Worm (Caenorhabditis elegans) whole organism, dauer: ENCODE data around the gene C45B11.5.

Experiments used
- unc-62 ChIP-seq: sonication (generic microtip); optimal IDR thresholded peaks from 2 replicates; lab custom pipeline; 2017; ENCODE audit warnings: missing biosample characterization, missing genetic modification reagents, missing genetic modification characterization

Gene C45B11.5

DNA sequence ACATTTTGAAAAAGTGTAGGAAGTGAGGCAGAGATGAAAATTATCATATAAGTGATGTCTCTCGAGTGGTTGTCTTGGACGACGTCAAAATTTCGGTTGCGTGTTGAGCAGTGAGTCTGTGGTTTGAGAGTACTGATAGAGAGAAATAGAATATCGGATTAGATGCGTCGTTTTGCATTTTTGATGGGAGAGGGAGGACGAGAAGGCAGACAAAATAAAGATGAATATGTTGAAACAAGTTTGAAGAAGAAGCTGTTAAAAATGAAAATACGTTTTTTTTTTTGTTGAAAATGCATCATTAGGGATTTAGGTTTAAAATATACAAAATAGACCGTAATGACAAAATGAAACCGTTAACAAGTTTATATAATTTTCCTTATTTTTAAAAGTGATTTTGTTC lies 21.5 kb downstream of the C45B11.5 start, which contains the start of gene T04C12.9:
TSS of gene T04C12.9 (minus strand) at position 101 of the 400 bp plus-strand sequence.
- TF ChIP-seq unc-62 (GFP tag; lab: Kevin White, UChicago), result no peak

DNA sequence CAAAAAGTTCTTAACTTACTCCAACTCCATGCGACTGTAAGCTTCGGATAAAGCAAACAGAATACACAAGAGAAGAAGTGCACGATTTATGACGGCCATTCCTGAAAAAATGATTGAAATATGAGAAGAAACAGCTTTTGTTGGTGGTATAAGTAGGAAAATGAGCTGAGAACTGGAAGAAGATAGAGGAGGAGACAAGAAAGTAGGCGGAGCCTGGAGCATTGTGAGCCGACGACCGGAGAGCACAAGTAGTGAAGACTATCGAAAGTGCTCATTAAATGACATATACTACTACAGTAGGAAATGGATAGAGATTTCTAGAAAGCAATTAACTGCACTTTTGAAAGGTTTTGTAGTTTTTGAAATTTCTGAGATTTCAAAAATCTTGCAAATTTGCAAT lies 23.9 kb downstream of the C45B11.5 start, which contains the start of gene nlp-80:
TSS of gene nlp-80 (minus strand) at position 101 of the 400 bp plus-strand sequence.
- no peak for TF ChIP-seq unc-62 (GFP tag; lab: Kevin White, UChicago)

DNA sequence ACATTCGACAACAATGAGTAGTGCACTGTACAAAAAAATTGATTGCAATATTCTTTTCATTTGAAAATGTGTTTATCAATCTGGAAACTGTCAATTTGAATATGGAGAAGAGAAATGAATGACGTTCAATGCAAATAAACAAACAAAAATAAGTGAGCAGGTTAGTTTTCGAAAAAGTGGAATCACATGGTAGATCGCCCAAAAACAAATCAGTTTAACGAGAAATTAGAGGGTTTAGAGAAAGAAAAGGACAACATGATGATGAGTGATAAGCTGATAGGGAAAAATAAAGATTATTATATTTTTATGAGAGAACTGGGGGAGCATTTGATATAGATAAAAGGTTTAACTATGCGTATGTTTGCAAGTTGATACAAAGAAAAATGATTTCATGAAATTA lies 27.7 kb downstream of the C45B11.5 start, which contains the start of gene T04C12.8:
TSS of gene T04C12.8 (minus strand) at position 82 of the 400 bp plus-strand sequence.
- no peak for TF ChIP-seq unc-62 (GFP tag; lab: Kevin White, UChicago)

DNA sequence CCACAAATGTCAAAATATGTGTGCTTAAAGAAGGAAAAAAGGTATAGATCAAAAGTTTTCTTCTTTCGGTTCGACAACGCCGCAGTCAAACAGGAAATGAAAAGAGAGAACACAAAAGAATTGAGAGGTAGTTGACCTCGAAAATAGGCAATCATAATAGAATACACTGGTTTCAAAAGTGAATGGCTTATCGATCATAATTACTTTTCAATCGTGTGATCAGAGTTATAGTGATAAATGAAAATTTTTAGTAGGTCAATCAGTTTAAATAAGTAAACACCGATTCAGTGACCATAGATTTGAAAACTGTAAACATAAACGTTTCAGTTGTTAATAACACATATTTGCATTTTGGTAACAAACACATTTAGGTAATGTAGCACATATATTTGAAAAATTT lies 28.8 kb downstream of the C45B11.5 start:
- no peak for TF ChIP-seq unc-62 (GFP tag; lab: Kevin White, UChicago)

DNA sequence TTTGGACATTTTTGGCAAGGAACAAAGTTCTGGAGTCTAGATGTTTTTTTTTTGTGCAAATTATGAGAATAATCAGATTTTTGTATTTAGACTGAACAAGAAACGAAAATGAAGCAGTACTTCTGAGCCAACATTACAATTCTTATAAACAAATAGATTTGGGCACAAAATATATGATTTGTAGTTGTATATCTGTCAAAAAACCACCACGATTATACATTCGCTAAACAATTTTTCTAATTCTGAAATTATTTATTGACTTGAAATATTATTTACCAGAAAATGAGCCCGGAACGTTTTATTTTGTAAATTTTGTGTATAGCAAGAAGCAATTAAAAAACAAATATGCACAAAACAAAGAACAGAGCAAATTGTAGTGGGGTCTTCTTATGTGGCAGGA lies 29.9 kb downstream of the C45B11.5 start:
- TF ChIP-seq unc-62 (GFP tag; lab: Kevin White, UChicago), result no peak

DNA sequence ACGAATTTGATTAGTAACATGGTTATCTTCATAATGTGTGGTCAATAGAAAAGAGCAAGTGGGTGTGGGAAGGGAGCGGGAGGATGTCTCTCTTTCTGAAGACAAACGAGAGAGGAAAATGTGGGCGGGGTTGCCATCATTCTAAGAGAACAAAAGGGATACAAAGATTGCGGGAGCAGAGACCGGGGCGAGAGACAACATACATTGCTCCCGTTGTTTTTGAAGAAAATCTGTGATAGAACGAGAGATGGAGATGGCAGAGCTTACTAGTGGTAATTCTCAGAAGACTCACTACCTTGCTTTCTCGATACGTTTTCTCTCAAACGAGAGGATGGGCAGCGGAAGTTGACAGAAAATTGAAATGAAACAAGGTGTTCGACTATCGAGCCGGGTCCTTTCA lies 31.8 kb downstream of the C45B11.5 start:
- no peak for TF ChIP-seq unc-62 (GFP tag; lab: Kevin White, UChicago)

DNA sequence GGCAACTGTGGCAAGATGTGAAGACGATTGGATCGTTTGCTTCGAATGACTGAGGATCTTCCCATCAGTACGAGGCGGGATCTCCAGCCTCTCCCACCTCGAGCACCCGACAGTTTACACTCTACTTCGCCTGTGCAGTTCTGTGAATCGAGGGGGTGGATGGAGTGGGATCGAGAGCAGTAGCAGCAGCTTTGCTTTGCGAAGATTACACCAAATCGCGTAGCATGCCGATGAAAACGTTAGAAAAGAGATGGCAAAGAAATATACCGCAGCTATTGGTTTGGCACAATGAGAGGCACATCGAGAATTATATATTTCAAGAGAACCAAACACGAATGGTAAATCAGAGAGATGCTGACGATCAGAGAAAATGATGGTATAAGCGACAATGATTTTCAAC lies 32.8 kb downstream of the C45B11.5 start, which contains the start of gene act-3:
TSS of gene act-3 (minus strand) at position 51 of the 400 bp plus-strand sequence.
- no peak for TF ChIP-seq unc-62 (GFP tag; lab: Kevin White, UChicago)

DNA sequence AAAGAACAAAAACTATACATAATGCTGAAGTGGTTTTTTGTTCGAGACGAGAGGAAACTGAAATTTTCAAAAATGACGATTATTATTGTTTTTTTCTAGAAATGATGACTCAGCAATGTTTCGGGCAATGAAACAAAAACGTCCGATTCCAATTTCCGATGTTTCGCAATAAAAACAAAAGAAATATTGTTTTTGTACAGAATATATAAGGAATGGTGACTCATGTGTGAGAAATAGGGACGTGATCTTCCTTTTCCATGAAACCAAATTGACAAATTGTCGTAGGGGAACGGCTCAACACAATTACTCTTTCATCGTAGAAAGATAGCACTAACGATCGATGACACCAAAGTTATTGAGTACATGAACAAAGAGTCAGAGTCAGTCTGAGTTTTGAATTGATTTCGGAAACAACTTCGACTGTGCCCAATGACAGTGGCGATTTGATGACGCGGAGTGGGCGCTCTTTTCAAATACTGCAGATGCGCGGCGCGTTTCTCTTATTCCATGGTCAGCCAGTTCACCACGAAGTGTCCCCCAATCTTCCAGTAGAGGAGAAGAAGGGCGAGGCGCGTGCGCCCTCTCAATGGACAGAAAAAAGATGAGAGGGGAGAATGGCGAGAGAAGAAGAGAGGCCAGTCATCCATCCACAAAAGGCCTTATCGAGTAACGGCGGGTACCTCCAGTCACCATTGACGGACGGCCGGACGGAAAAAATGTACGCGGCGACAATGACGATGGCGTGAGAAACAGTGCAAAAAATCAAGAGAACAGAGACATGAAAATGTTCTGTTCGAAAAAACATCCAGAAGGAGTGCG lies 33.8 kb downstream of the C45B11.5 start:
- no peak for TF ChIP-seq unc-62 (GFP tag; lab: Kevin White, UChicago)

DNA sequence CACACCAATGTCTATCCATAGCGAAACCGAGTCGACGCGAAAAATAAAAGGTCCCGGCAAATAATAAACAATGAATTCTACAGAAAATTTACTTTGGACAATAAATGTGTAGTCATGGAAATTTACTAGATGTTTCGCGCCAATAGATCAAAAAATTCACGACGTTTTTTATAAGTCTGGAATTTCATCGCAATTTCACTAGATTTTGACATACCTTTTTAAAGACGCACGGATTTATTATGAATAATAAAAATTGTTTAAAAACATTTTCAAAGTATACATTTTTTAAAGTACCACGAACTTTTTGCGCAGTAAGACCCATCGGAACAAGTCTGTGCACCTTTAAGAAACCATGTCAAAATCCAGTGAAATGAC lies 34.4 kb downstream of the C45B11.5 start:
- TF ChIP-seq unc-62 (GFP tag; lab: Kevin White, UChicago), result no peak

DNA sequence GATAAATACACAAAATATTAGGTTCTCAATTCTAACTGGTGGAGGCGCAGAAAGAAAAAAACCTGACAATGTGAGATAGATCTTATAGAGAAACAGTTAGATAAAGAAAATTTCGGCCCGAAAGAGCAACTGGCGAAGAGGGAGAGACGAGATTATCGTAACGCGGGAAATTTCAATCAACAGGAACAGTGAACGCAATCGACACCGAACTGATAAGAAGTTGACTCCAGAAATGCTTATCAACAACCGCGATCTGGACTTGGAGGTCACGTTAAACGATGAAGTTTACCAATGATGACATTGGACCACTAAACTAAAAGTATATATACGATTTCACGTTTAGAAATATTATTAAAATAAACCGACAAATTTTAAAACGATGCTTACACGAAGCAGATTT lies 34.8 kb downstream of the C45B11.5 start:
- no peak for TF ChIP-seq unc-62 (GFP tag; lab: Kevin White, UChicago)

DNA sequence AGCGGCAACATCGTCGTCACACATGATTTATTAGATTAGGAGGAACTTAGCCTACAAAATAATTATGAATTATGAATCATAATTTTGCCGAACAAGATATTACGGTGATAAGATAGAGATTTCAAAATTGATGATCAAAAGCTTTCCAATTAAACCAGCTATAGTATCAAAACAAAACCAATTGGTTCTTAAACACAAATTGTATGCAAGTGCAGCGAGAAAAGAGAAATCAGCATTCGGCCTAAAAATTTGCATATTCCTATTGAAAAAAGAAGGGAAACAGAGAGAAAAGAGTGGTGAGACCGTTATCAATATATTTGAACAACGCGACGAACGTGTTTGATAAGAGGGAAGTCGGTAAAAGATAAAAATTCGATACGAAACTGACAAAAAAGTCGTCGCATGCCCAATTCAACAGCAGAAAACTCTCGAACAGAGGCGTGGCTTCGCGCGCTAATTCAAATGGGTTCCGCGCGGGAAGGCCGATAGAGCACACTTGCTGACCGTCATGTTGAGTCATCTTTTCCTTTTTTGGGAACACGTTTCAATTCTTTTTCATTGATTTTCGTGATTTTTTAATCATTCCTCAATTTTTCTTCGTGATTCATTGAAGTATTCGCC lies 36.6 kb downstream of the C45B11.5 start, which contains the start of gene act-2:
TSS of gene act-2 (minus strand) at position 51 of the 621 bp plus-strand sequence.
- TF ChIP-seq unc-62 (GFP tag; lab: Kevin White, UChicago), result no peak

DNA sequence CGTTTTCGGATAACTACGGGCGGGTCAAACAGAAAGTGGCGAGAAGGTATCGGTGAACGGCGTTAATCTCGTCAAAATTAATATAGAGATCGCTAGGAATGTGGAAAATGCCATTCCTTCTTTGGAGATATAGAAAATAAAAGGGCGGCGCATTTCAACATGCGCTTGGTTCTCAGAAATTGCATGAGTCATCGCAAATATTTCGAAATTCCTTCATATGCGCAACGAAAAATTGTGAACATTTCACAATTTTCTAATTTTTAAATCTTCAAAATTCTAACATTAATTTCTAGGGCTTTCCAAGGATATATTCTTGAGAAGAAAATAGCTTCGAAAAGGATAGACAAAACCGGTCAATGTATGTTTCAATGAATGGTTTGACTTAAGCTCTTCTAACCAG lies 37.3 kb downstream of the C45B11.5 start:
- TF ChIP-seq unc-62 (GFP tag; lab: Kevin White, UChicago), result no peak

DNA sequence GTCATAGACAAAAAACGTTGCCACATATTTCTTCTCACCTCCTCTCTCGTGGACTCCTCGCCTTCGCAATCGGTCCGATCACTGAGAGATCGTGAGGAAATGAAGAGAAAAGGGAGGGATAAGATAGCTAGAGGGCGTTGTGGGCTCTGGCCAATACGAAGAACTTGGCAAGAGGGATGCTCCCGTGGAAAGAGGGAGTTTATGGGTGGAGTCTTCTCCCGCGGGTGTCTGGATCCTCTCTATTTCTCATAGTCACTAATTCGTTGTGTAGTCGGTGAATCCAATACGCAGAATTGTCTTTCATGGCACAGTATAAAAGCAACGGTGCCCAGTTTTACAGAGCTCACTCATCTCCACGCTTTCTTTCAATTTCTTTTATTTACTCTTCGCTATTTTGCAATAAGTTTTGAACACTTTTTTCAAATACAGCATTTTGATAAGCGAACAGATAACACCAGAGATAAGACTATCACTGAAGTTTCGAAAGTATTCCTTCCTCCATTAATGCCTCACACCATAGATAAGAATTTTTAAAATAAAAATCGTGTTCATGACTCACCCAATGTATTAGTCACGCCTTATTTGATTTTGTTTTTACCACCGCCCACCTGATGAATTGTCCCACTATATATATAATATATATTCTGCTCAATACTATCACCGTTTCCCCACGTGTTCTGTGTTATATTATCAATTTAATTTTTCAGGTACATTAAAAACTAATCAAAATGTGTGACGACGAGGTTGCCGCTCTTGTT lies 38.9 kb downstream of the C45B11.5 start, which contains the start of gene act-1:
TSS of gene act-1 (plus strand) at position 708 of the 758 bp plus-strand sequence.
- no peak for TF ChIP-seq unc-62 (GFP tag; lab: Kevin White, UChicago)

DNA sequence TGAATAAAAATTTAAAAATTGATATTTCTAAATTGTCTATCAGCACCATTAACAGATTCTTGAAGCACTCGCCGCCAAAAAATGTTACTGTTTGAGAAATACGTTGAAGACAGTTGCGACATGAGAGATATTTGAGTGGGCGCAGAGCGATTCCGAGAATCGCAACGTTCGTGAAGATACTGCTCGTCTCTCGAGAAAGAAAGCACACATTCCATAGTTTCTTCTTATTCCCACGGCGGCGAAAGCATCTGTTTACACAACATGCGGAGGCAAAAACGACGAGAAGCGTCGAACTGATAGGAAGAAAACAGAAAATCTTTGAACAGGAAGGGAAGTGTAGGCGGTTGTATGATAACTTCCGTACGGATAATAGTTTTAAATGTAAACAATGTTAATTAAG lies 40.9 kb downstream of the C45B11.5 start:
- TF ChIP-seq unc-62 (GFP tag; lab: Kevin White, UChicago), result no peak

DNA sequence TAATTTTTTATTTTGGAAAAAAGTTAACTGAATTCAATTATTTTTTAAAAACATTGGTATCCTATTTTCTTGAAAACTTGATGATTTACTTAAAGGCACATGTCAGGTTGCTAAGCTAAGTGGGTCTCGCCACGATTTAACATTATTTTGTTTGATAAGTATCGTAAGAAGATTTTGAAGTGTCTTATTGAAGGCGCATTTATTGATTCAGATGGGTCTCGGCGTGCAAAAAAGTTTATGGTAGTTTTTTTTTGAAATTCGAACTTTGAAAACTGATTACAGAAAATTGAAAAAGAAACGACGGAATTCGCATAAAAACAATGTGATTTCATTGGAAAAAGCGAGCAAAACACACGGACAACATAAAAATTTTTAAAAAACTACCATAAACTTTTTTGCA lies 41.4 kb downstream of the C45B11.5 start:
- no peak for TF ChIP-seq unc-62 (GFP tag; lab: Kevin White, UChicago)

DNA sequence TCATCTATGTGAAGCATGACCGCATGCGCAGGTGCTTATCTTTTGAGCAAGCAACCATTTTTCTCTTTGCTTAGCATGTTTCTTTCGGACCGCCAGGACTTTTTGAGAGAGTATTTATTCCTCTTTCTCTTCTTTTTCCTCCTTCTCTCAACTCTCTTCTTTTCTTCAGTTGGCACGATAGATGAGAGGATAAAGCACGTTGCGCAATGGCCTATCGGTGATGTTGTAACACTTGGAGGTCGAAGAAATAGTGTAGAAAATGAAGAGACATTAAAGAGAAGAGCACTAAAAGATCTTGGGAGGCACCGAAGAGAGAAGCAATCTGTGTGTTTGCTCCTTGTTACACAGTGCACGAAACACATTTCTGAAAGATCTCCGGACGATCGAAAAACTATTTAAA lies 42.1 kb downstream of the C45B11.5 start:
- TF ChIP-seq unc-62 (GFP tag; lab: Kevin White, UChicago), result no peak
